Worm (Caenorhabditis elegans): Measurements from ENCODE around the gene nhr-141.
"Not testable (repeated sequence)": the region's sequence is repeated elsewhere in the genome, so short reads cannot be mapped to it uniquely, and the experiment has no call there.

nhr-141 gene

DNA sequence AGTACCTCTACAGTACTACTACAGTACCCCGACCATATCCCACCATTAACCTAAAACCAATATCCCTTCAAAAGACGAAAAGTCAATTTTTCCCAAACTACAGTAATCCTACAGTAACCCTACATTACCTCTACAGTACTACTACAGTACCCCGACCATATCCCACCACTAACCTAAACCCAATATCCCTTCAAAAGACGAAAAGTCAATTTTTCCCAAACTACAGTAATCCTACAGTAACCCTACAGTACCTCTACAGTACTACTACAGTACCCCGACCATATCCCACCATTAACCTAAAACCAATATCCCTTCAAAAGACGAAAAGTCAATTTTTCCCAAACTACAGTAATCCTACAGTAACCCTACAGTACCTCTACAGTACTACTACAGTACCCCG, at the start of gene nhr-141:
Gene nhr-141, plus strand, starts transcription at position 331 of the 400 bp plus-strand sequence.
- TF ChIP-seq sem-2 (GFP tag; optimal IDR thresholded peaks at IDR 0.05); nhr-28 (tag; optimal IDR thresholded peaks at IDR 0.05); blmp-1 (tag; optimal IDR thresholded peaks at IDR 0.05): not testable (repeated sequence)

DNA sequence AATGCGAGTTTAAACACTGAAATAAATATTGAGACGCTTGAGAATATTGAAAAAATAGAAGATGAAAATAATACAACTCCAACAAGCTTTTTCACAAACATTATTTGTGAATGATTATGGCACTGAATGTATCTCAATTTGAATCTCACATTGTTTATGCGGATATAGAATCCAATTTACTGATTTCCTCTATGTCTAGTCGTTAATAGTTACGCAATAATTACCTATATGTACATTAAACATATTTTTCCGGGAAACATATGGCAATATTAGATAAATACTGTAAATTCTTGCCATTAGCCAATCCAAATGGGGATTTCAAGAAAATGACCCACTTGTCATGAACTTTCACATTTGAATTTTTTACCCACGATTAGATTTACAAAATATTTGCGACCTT, 49.1 kb upstream of the nhr-141 start, which contains the start of gene srx-9:
Gene srx-9, minus strand, starts transcription at position 101 of the 400 bp plus-strand sequence.
- TF ChIP-seq zip-8 (tag; optimal IDR thresholded peaks at IDR 0.05) = peak; percentile 33
- TF ChIP-seq lin-32 (GFP tag; optimal IDR thresholded peaks at IDR 0.05) = no peak

DNA sequence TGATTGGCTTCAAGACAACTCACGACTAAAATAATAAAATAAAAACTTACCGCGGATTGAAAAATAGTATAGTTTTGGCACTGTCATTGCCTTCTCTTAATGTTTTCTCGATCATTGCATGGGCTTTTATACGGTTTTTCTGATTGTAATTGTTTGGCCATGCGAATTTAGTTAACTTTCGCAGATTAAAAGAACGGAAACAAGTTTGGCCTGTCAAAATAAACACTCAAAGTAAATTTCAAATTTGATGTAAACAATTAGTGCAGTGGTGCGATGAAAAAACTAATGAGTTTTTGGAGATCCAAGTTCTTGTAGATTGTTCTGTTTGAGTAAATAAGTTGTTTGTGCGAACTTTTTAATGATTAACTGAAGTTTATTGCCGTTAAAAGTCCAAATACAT, 45.3 kb upstream of the nhr-141 start, which contains the start of gene gst-41:
Gene gst-41, minus strand, starts transcription at position 101 of the 400 bp plus-strand sequence.
- TF ChIP-seq blmp-1 (tag; optimal IDR thresholded peaks at IDR 0.05) (no peak), nhr-76 (tag; optimal IDR thresholded peaks at IDR 0.05) (no peak), drap-1 (GFP tag; optimal IDR thresholded peaks at IDR 0.05) (no peak), unc-62 (GFP tag; optimal IDR thresholded peaks at IDR 0.05) (no peak), snpc-4 (tag; optimal IDR thresholded peaks at IDR 0.05) (no peak), hlh-1 (tag; optimal IDR thresholded peaks at IDR 0.05) (no peak), bed-3 (GFP tag; optimal IDR thresholded peaks at IDR 0.05) (no peak), nhr-2 (tag; optimal IDR thresholded peaks at IDR 0.05) (no peak), lsy-2 (tag; optimal IDR thresholded peaks at IDR 0.05) (no peak), zip-8 (tag; optimal IDR thresholded peaks at IDR 0.05) (no peak), elt-1 (tag; optimal IDR thresholded peaks at IDR 0.05; ENCODE audit: borderline replicate concordance, insufficient read depth) (no peak), lin-13 (tag; optimal IDR thresholded peaks at IDR 0.05) (no peak), mab-5 (tag; optimal IDR thresholded peaks at IDR 0.05) (no peak), mls-2 (tag; optimal IDR thresholded peaks at IDR 0.05) (no peak), ham-2 (GFP tag; optimal IDR thresholded peaks at IDR 0.05) (no peak), ces-1 (GFP tag; optimal IDR thresholded peaks at IDR 0.05) (no peak), pha-4 (tag; optimal IDR thresholded peaks at IDR 0.05) (no peak), cnd-1 (tag; optimal IDR thresholded peaks at IDR 0.05) (no peak), elt-3 (tag; optimal IDR thresholded peaks at IDR 0.05) (no peak), sptf-1 (tag; optimal IDR thresholded peaks at IDR 0.05) (no peak)

DNA sequence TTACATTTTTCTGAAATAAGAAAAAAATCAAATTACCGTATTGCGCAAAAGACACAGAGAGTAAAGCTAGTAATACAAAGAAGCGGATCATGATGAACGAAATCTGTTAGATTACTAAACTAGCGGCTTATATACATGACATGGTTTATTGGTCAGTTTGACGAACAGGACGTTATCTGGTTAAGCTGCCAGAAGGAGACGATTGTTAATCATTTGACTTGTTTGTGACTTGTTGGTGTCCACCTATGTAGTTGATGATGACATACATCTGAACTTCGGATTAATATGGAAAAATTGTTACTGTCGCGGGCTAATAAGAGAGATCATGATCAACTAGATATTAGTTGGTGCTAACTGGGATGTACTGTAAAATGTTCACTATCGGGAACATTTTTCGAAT, 44.4 kb upstream of the nhr-141 start, which contains the start of gene cnc-9:
Gene cnc-9, minus strand, starts transcription at position 101 of the 400 bp plus-strand sequence.
- TF ChIP-seq unc-39 (tag; optimal IDR thresholded peaks at IDR 0.05) (no peak), ceh-83 (GFP tag; optimal IDR thresholded peaks at IDR 0.05) (no peak), lsy-2 (tag; optimal IDR thresholded peaks at IDR 0.05) (no peak), cnd-1 (tag; optimal IDR thresholded peaks at IDR 0.05) (no peak), mab-5 (tag; optimal IDR thresholded peaks at IDR 0.05) (no peak), unc-62 (GFP tag; optimal IDR thresholded peaks at IDR 0.05) (no peak), elt-1 (tag; optimal IDR thresholded peaks at IDR 0.05; ENCODE audit: borderline replicate concordance, insufficient read depth) (no peak), ces-1 (GFP tag; optimal IDR thresholded peaks at IDR 0.05) (no peak), nhr-2 (tag; optimal IDR thresholded peaks at IDR 0.05) (no peak), nhr-12 (tag; optimal IDR thresholded peaks at IDR 0.05) (no peak), nhr-237 (tag; optimal IDR thresholded peaks at IDR 0.05) (no peak), ceh-43 (GFP tag; optimal IDR thresholded peaks at IDR 0.05) (no peak), nhr-28 (tag; optimal IDR thresholded peaks at IDR 0.05) (no peak), pha-4 (tag; optimal IDR thresholded peaks at IDR 0.05) (no peak), flh-1 (GFP tag; optimal IDR thresholded peaks at IDR 0.05) (no peak), elt-3 (tag; optimal IDR thresholded peaks at IDR 0.05) (no peak)

DNA sequence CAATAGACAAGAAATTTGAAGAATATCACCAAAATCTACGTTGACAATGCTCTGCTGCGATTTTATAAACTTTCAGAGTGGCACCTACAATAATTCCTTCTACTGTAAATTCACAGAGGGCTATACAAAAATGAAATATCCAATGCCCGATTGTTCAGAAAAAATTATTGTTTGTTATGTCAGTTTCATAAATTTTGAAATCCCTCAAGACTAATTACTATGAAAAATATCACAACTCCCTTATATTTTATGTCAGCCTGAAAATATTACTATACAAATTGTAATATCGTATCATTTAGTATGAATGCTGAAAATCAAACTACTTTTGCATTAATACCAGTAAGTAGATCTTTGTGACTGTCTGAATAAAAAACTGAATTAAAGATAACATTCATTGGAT, 43.9 kb upstream of the nhr-141 start, which contains the start of gene srx-60:
Gene srx-60, plus strand, starts transcription at position 301 of the 400 bp plus-strand sequence.
- TF ChIP-seq ceh-83 (GFP tag; optimal IDR thresholded peaks at IDR 0.05) = no peak
- no peak for TF ChIP-seq nhr-28 (tag; optimal IDR thresholded peaks at IDR 0.05)
- TF ChIP-seq ceh-39 (tag; optimal IDR thresholded peaks at IDR 0.05) = no peak
- no peak for TF ChIP-seq zip-8 (tag; optimal IDR thresholded peaks at IDR 0.05)
- TF ChIP-seq snpc-4 (tag; optimal IDR thresholded peaks at IDR 0.05) = no peak
- no peak for TF ChIP-seq lsy-2 (tag; optimal IDR thresholded peaks at IDR 0.05)
- no peak for TF ChIP-seq M03D4.4 (tag; optimal IDR thresholded peaks at IDR 0.05)
- TF ChIP-seq bed-3 (GFP tag; optimal IDR thresholded peaks at IDR 0.05) = no peak
- no peak for TF ChIP-seq flh-1 (GFP tag; optimal IDR thresholded peaks at IDR 0.05)
- no peak for TF ChIP-seq pha-4 (tag; optimal IDR thresholded peaks at IDR 0.05)
- TF ChIP-seq sem-2 (GFP tag; optimal IDR thresholded peaks at IDR 0.05) = no peak
- no peak for TF ChIP-seq mep-1 (tag; optimal IDR thresholded peaks at IDR 0.05)
